Worm (Caenorhabditis elegans) whole organism, young adult: ENCODE results near the gene C17H11.2.

Experiments
- B0019.2 ChIP-seq: fragments of 200-800 bp; sonication (Bioruptor generic); conservative IDR thresholded peaks from 2 replicates; pipeline ENCODE4 v1.3.6; 2022; ENCODE audit warnings: missing genetic modification reagents, missing genetic modification characterization, missing compliant biosample characterization
- B0035.1 ChIP-seq: sonication (generic microtip); optimal IDR thresholded peaks from 2 replicates; lab custom pipeline; 2016; ENCODE audit warnings: missing genetic modification characterization, mild to moderate bottlenecking, missing compliant biosample characterization, missing genotype, missing genetic modification reagents
- C17E4.6 ChIP-seq: fragments of 200-800 bp; sonication (Bioruptor generic); IDR thresholded peaks from 2 replicates; pipeline ENCODE4 v1.3.6; 2022; ENCODE audit warnings: missing genetic modification reagents, missing genetic modification characterization, missing compliant biosample characterization
- F49E8.2 ChIP-seq: sonication (generic microtip); optimal IDR thresholded peaks from 3 replicates; lab custom pipeline; 2017; ENCODE audit warnings: missing genetic modification characterization, mild to moderate bottlenecking, missing compliant biosample characterization, antibody characterized with exemption, moderate library complexity; ENCODE audit not compliant: insufficient read depth
- F57A8.1 ChIP-seq: fragments of 200-800 bp; sonication (Bioruptor generic); optimal IDR thresholded peaks from 2 replicates; lab custom pipeline; 2018; ENCODE audit warnings: mild to moderate bottlenecking, missing genetic modification characterization, moderate library complexity, missing compliant biosample characterization
- F57C9.4 ChIP-seq: sonication (generic microtip); optimal IDR thresholded peaks from 2 replicates; lab custom pipeline; 2017; ENCODE audit warnings: mild to moderate bottlenecking, missing genetic modification characterization, missing compliant biosample characterization
- K11D2.4 ChIP-seq: fragments of 200-800 bp; sonication (Bioruptor generic); IDR thresholded peaks from 2 replicates; pipeline ENCODE4 v1.3.6; 2022; ENCODE audit warnings: missing genetic modification reagents, missing genetic modification characterization, missing compliant biosample characterization
- T26A5.8 ChIP-seq: sonication (generic microtip); optimal IDR thresholded peaks from 2 replicates; lab custom pipeline; 2016; ENCODE audit warnings: missing genetic modification characterization, missing compliant biosample characterization
- Y53F4B.3 ChIP-seq: fragments of 200-800 bp; sonication (Bioruptor generic); IDR thresholded peaks from 2 replicates; pipeline ENCODE4 v1.3.6; 2022; ENCODE audit warnings: missing genetic modification reagents, missing genetic modification characterization, missing compliant biosample characterization
- Y56A3A.18 ChIP-seq: fragments of 200-800 bp; sonication (Bioruptor generic); IDR thresholded peaks from 2 replicates; pipeline ENCODE4 v1.3.6; 2022; ENCODE audit warnings: missing genetic modification reagents, missing genetic modification characterization, missing compliant biosample characterization
- aptf-3 ChIP-seq: fragments of 200-800 bp; sonication (Bioruptor generic); IDR thresholded peaks from 2 replicates; pipeline ENCODE4 v1.3.6; 2022; ENCODE audit warnings: missing genetic modification characterization, missing compliant biosample characterization
- attf-5 ChIP-seq: fragments of 200-800 bp; sonication (Bioruptor generic); optimal IDR thresholded peaks from 2 replicates; lab custom pipeline; 2018; ENCODE audit warnings: mild to moderate bottlenecking, missing genetic modification characterization, missing compliant biosample characterization
- attf-6 ChIP-seq: fragments of 200-800 bp; sonication (Bioruptor generic); IDR thresholded peaks from 2 replicates; pipeline ENCODE4 v1.3.6; 2022; ENCODE audit warnings: missing genetic modification reagents, missing genetic modification characterization, missing compliant biosample characterization
- cebp-1 ChIP-seq, 2 experiments: fragments of 200-800 bp in 1 of 2; sonication (Bioruptor generic) in 1 of 2; sonication (generic microtip) in 1 of 2; IDR thresholded peaks in 1 of 2; optimal IDR thresholded peaks in 1 of 2; 2 replicates each; pipeline versions ENCODE4 v1.3.6 to Lab custom; 2017 to 2022; ENCODE audit warnings: missing compliant biosample characterization in 2 of 2, missing genetic modification characterization in 2 of 2, mild to moderate bottlenecking in 1 of 2, missing genetic modification reagents in 1 of 2, moderate library complexity in 1 of 2
- ceh-100 ChIP-seq: fragments of 200-800 bp; sonication (Bioruptor generic); IDR thresholded peaks from 2 replicates; pipeline ENCODE4 v1.3.6; 2022; ENCODE audit warnings: missing genetic modification reagents, missing genetic modification characterization, missing compliant biosample characterization
- ceh-40 ChIP-seq: fragments of 200-800 bp; sonication (Bioruptor generic); IDR thresholded peaks from 2 replicates; pipeline ENCODE4 v1.3.6; 2022; ENCODE audit warnings: missing genetic modification characterization, missing compliant biosample characterization
- ceh-91 ChIP-seq: fragments of 200-800 bp; sonication (Bioruptor generic); IDR thresholded peaks from 2 replicates; pipeline ENCODE4 v1.3.6; 2022; ENCODE audit warnings: missing genetic modification reagents, missing genetic modification characterization, missing compliant biosample characterization
- chd-7 ChIP-seq: sonication (generic microtip); optimal IDR thresholded peaks from 2 replicates; lab custom pipeline; 2016; ENCODE audit warnings: mild to moderate bottlenecking, missing genetic modification characterization, moderate library complexity, missing compliant biosample characterization
- die-1 ChIP-seq: sonication (generic microtip); optimal IDR thresholded peaks from 2 replicates; lab custom pipeline; 2016; ENCODE audit warnings: missing genotype, mild to moderate bottlenecking, missing genetic modification characterization, missing compliant biosample characterization
- dox-1 ChIP-seq: fragments of 200-800 bp; sonication (Bioruptor generic); IDR thresholded peaks from 2 replicates; pipeline ENCODE4 v1.3.6; 2022; ENCODE audit warnings: missing genetic modification reagents, missing genetic modification characterization, missing compliant biosample characterization
- dpl-1 ChIP-seq: fragments of 150-350 bp; optimal IDR thresholded peaks from 2 replicates; lab custom pipeline; 2014; ENCODE audit warnings: missing biosample characterization, missing genetic modification reagents, missing genetic modification characterization
- ekl-4 ChIP-seq: fragments of 200-800 bp; sonication (Bioruptor generic); IDR thresholded peaks from 2 replicates; pipeline ENCODE4 v1.3.6; 2022; ENCODE audit warnings: missing genetic modification reagents, missing genetic modification characterization, missing compliant biosample characterization
- fkh-3 ChIP-seq: sonication (generic microtip); optimal IDR thresholded peaks from 2 replicates; lab custom pipeline; 2016; ENCODE audit warnings: mild to moderate bottlenecking, missing genetic modification characterization, missing compliant biosample characterization
- him-1 ChIP-seq: sonication (generic microtip); optimal IDR thresholded peaks from 2 replicates; lab custom pipeline; 2016; ENCODE audit warnings: missing genotype, missing genetic modification reagents, missing genetic modification characterization, missing compliant biosample characterization
- hrde-1 ChIP-seq: sonication (generic microtip); optimal IDR thresholded peaks from 2 replicates; lab custom pipeline; 2016; ENCODE audit warnings: missing genetic modification characterization, mild to moderate bottlenecking, missing compliant biosample characterization, moderate library complexity, missing genotype, missing genetic modification reagents, borderline replicate concordance
- lin-26 ChIP-seq: fragments of 200-800 bp; sonication (Bioruptor generic); IDR thresholded peaks from 2 replicates; pipeline ENCODE4 v1.3.6; 2022; ENCODE audit warnings: missing genetic modification reagents, missing genetic modification characterization, missing compliant biosample characterization
- lin-40 ChIP-seq: sonication (generic microtip); optimal IDR thresholded peaks from 2 replicates; lab custom pipeline; 2016; ENCODE audit warnings: missing genetic modification characterization, mild to moderate bottlenecking, missing compliant biosample characterization, missing genotype, missing genetic modification reagents
- lin-54 ChIP-seq: fragments of 200-800 bp; sonication (Bioruptor generic); optimal IDR thresholded peaks from 2 replicates; lab custom pipeline; 2018; ENCODE audit warnings: mild to moderate bottlenecking, missing genetic modification characterization, missing compliant biosample characterization
- lir-1 ChIP-seq: fragments of 200-800 bp; sonication (Bioruptor generic); conservative IDR thresholded peaks from 2 replicates; pipeline ENCODE4 v1.3.6; 2022; ENCODE audit warnings: missing genetic modification reagents, missing genetic modification characterization, missing compliant biosample characterization
- lsl-1 ChIP-seq: fragments of 200-800 bp; sonication (Bioruptor generic); optimal IDR thresholded peaks from 2 replicates; lab custom pipeline; 2018; ENCODE audit warnings: mild to moderate bottlenecking, missing genetic modification characterization, moderate library complexity, missing compliant biosample characterization
- lsy-27 ChIP-seq: sonication (generic microtip); optimal IDR thresholded peaks from 2 replicates; lab custom pipeline; 2017; ENCODE audit warnings: missing genetic modification characterization, mild to moderate bottlenecking, missing compliant biosample characterization, antibody characterized with exemption, missing genotype, borderline replicate concordance; ENCODE audit not compliant: insufficient read depth
- madf-8 ChIP-seq: fragments of 200-800 bp; sonication (Bioruptor generic); conservative IDR thresholded peaks from 2 replicates; pipeline ENCODE4 v1.3.6; 2022; ENCODE audit warnings: missing genetic modification reagents, missing genetic modification characterization, missing compliant biosample characterization
- nhr-27 ChIP-seq: fragments of 200-800 bp; sonication (Bioruptor generic); optimal IDR thresholded peaks from 2 replicates; lab custom pipeline; 2018; ENCODE audit warnings: mild to moderate bottlenecking, missing genetic modification characterization, moderate library complexity, missing compliant biosample characterization
- nhr-80 ChIP-seq: sonication (generic microtip); optimal IDR thresholded peaks from 2 replicates; lab custom pipeline; 2016; ENCODE audit warnings: missing genetic modification characterization, missing compliant biosample characterization
- nhr-90 ChIP-seq: sonication (generic microtip); optimal IDR thresholded peaks from 2 replicates; lab custom pipeline; 2016; ENCODE audit warnings: missing genotype, mild to moderate bottlenecking, missing genetic modification characterization, missing compliant biosample characterization
- rcor-1 ChIP-seq: fragments of 200-800 bp; sonication (Bioruptor generic); IDR thresholded peaks from 2 replicates; pipeline ENCODE4 v1.3.6; 2022; ENCODE audit warnings: missing genetic modification reagents, missing genetic modification characterization, missing compliant biosample characterization
- rec-8 ChIP-seq, 2 experiments: sonication (generic microtip); optimal IDR thresholded peaks; 2 replicates each; lab custom pipeline; 2016; ENCODE audit warnings: mild to moderate bottlenecking in 2 of 2, missing genetic modification characterization in 2 of 2, missing genetic modification reagents in 2 of 2, missing genotype in 2 of 2, missing biosample characterization in 1 of 2, missing compliant biosample characterization in 1 of 2, moderate library complexity in 1 of 2
- repo-1 ChIP-seq: sonication (generic microtip); optimal IDR thresholded peaks from 2 replicates; lab custom pipeline; 2017; ENCODE audit warnings: mild to moderate bottlenecking, missing genetic modification characterization, missing compliant biosample characterization
- rpc-1 ChIP-seq, 2 experiments: fragments of 150-350 bp in 1 of 2; sonication (generic microtip) in 1 of 2; optimal IDR thresholded peaks; 2 replicates each; lab custom pipeline; 2014 to 2018; ENCODE audit warnings: missing biosample characterization in 1 of 2, missing genetic modification characterization in 1 of 2, missing genetic modification reagents in 1 of 2, missing genotype in 1 of 2
- sea-2 ChIP-seq: fragments of 200-800 bp; sonication (Bioruptor generic); IDR thresholded peaks from 2 replicates; pipeline ENCODE4 v1.3.6; 2022; ENCODE audit warnings: missing genetic modification characterization, missing compliant biosample characterization
- snpc-4 ChIP-seq, 5 experiments: fragments of 150-350 bp in 1 of 5; sonication (generic microtip) in 4 of 5; optimal IDR thresholded peaks; 2 replicates each; lab custom pipeline; 2014 to 2018; ENCODE audit warnings: missing genetic modification characterization in 5 of 5, missing biosample characterization in 3 of 5, antibody characterized with exemption in 2 of 5, mild to moderate bottlenecking in 2 of 5, missing compliant biosample characterization in 2 of 5, missing genotype in 2 of 5, moderate library complexity in 2 of 5, missing genetic modification reagents in 1 of 5
- somi-1 ChIP-seq: fragments of 200-800 bp; sonication (Bioruptor generic); optimal IDR thresholded peaks from 2 replicates; lab custom pipeline; 2018; ENCODE audit warnings: mild to moderate bottlenecking, missing genetic modification characterization, missing compliant biosample characterization
- tbx-9 ChIP-seq: sonication (generic microtip); optimal IDR thresholded peaks from 2 replicates; lab custom pipeline; 2016; ENCODE audit warnings: borderline replicate concordance, missing genetic modification characterization, inconsistent platforms, missing compliant biosample characterization
- xnd-1 ChIP-seq: sonication (generic microtip); optimal IDR thresholded peaks from 2 replicates; lab custom pipeline; 2016; ENCODE audit warnings: missing genotype, missing genetic modification reagents, missing genetic modification characterization, missing compliant biosample characterization
- ztf-28 ChIP-seq: fragments of 200-800 bp; sonication (Bioruptor generic); IDR thresholded peaks from 2 replicates; pipeline ENCODE4 v1.3.6; 2022; ENCODE audit warnings: missing genetic modification reagents, missing genetic modification characterization, missing compliant biosample characterization
- ztf-6 ChIP-seq: fragments of 200-800 bp; sonication (Bioruptor generic); IDR thresholded peaks from 2 replicates; pipeline ENCODE4 v1.3.6; 2022; ENCODE audit warnings: missing genetic modification reagents, missing genetic modification characterization, missing compliant biosample characterization

Gene C17H11.2

ce11 chrX:8163555-8163954, 6.2 kb upstream of the C17H11.2 start (continued):
- TF ChIP-seq lir-1 (GFP tag; lab: Robert Waterston, UW), result peak; percentile 56
- TF ChIP-seq aptf-3 (GFP tag; lab: Robert Waterston, UW), result 0 out of 2 replicates have a peak, but pooled peaks have one; percentile 66
- peak; percentile 70 for TF ChIP-seq chd-7
- TF ChIP-seq attf-6 (GFP tag; lab: Robert Waterston, UW), result no peak
- no peak for TF ChIP-seq F49E8.2 (tag; lab: Kevin White, UChicago)
- peak; percentile 32; the same call in 1 of the 2 replicates for TF ChIP-seq dox-1 (GFP tag; lab: Robert Waterston, UW)
- TF ChIP-seq T26A5.8 (tag; lab: Kevin White, UChicago), result no peak
- no peak for TF ChIP-seq B0019.2 (GFP tag; lab: Robert Waterston, UW)
- TF ChIP-seq repo-1 (tag; lab: Kevin White, UChicago), result no peak
- no peak for TF ChIP-seq Y56A3A.18 (GFP tag; lab: Robert Waterston, UW)
- TF ChIP-seq lin-40 (tag; lab: Kevin White, UChicago), result peak; percentile 48
- peak; percentile 3 for TF ChIP-seq fkh-3 (tag; lab: Kevin White, UChicago)
- TF ChIP-seq Y53F4B.3, result no peak
- TF ChIP-seq ceh-40 (GFP tag; lab: Robert Waterston, UW), result no peak
- TF ChIP-seq rcor-1 (GFP tag; lab: Robert Waterston, UW), result peak; percentile 83
- TF ChIP-seq madf-8, result no peak; the same call in 1 of the 2 replicates
- TF ChIP-seq cebp-1 (GFP tag; IDR thresholded peaks at IDR 0.05; lab: Robert Waterston, UW), result no peak
- TF ChIP-seq cebp-1 (tag; optimal IDR thresholded peaks at IDR 0.05; lab: Kevin White, UChicago), result no peak
- TF ChIP-seq nhr-90 (tag; lab: Kevin White, UChicago), result no peak
- no peak for TF ChIP-seq ekl-4
- no peak for TF ChIP-seq dpl-1
- no peak for TF ChIP-seq ztf-28 (GFP tag; lab: Robert Waterston, UW)
- no peak for TF ChIP-seq attf-5 (GFP tag; lab: Kevin White, UChicago)
- no peak for TF ChIP-seq F57C9.4 (tag; lab: Kevin White, UChicago)
- TF ChIP-seq hrde-1 (tag; lab: Kevin White, UChicago), result no peak
- 0 out of 2 replicates have a peak, but pooled peaks have one; percentile 51 for TF ChIP-seq K11D2.4
- no peak for TF ChIP-seq C17E4.6
- no peak for TF ChIP-seq ceh-100 (GFP tag; lab: Robert Waterston, UW)
- TF ChIP-seq rpc-1 (optimal IDR thresholded peaks at IDR 0.05; lab: Kevin White, UChicago), result no peak
- no peak for TF ChIP-seq rpc-1 (tag; optimal IDR thresholded peaks at IDR 0.05; lab: Kevin White, UChicago)
- TF ChIP-seq lin-26, result no peak
- TF ChIP-seq nhr-27 (tag; lab: Kevin White, UChicago), result no peak
- TF ChIP-seq lsy-27, result no peak
- no peak for TF ChIP-seq lin-54 (GFP tag; lab: Kevin White, UChicago)
- TF ChIP-seq snpc-4 (GFP tag; optimal IDR thresholded peaks at IDR 0.05; lab: Kevin White, UChicago), result no peak
- TF ChIP-seq snpc-4 (tag; optimal IDR thresholded peaks at IDR 0.05; lab: Kevin White, UChicago), result no peak
- TF ChIP-seq ceh-91 (GFP tag; lab: Robert Waterston, UW), result no peak
- TF ChIP-seq xnd-1 (tag; lab: Kevin White, UChicago), result no peak
- TF ChIP-seq somi-1 (GFP tag; lab: Kevin White, UChicago), result peak; percentile 51
- no peak for TF ChIP-seq F57A8.1
- TF ChIP-seq him-1 (tag; lab: Kevin White, UChicago), result no peak
- TF ChIP-seq nhr-80 (tag; lab: Kevin White, UChicago), result no peak
- TF ChIP-seq rec-8 (tag; optimal IDR thresholded peaks at IDR 0.05; lab: Kevin White, UChicago), result no peak
- TF ChIP-seq tbx-9 (tag; lab: Kevin White, UChicago), result no peak
- no peak for TF ChIP-seq lsl-1 (GFP tag; lab: Kevin White, UChicago)
- 0 out of 2 replicates have a peak, but pooled peaks have one; percentile 9 for TF ChIP-seq ztf-6 (GFP tag; lab: Robert Waterston, UW)
- TF ChIP-seq sea-2, result no peak
- no peak for TF ChIP-seq B0035.1 (tag; lab: Kevin White, UChicago)
- TF ChIP-seq die-1 (tag; lab: Kevin White, UChicago), result peak; percentile 9
